Worm (Caenorhabditis elegans) whole organism, L1 larva: ENCODE measurements around the gene npr-29.

ENCODE experiments used
- mdl-1 ChIP-seq, 2 experiments: fragments of 150-350 bp; optimal IDR thresholded peaks; 2 replicates each; lab custom pipeline; 2014 to 2017; ENCODE audit warnings: missing biosample characterization in 2 of 2, missing genetic modification characterization in 2 of 2, inconsistent platforms in 1 of 2
- snpc-4 ChIP-seq: fragments of 150-350 bp; optimal IDR thresholded peaks from 2 replicates; lab custom pipeline; 2014; ENCODE audit warnings: missing biosample characterization, missing genetic modification characterization
- vab-15 ChIP-seq: sonication (generic microtip); optimal IDR thresholded peaks from 2 replicates; lab custom pipeline; 2017; ENCODE audit warnings: missing genotype, mild to moderate bottlenecking, missing genetic modification characterization, missing compliant biosample characterization

ce11 chrIII:9176008-9176407, 39.3 kb downstream of the npr-29 start:
- no peak for TF ChIP-seq vab-15 (tag; lab: Kevin White, UChicago)
- TF ChIP-seq mdl-1 (tag; optimal IDR thresholded peaks at IDR 0.05; lab: Kevin White, UChicago): no peak
- no peak for TF ChIP-seq snpc-4
